Worm (Caenorhabditis elegans) whole organism, L1 larva: ENCODE measurements around the gene M106.2.

ENCODE experiments used
- ama-1 ChIP-seq: fragments of 150-350 bp; optimal IDR thresholded peaks from 2 replicates; lab custom pipeline; 2014
- dsc-1 ChIP-seq: sonication (generic microtip); optimal IDR thresholded peaks from 2 replicates; lab custom pipeline; 2016; ENCODE audit warnings: mild to moderate bottlenecking, missing genetic modification characterization, missing compliant biosample characterization
- elt-2 ChIP-seq: sonication (generic microtip); optimal IDR thresholded peaks from 2 replicates; lab custom pipeline; 2016; ENCODE audit warnings: missing genetic modification characterization, mild to moderate bottlenecking, inconsistent platforms, missing compliant biosample characterization, missing genetic modification reagents
- mep-1 ChIP-seq: fragments of 150-350 bp; optimal IDR thresholded peaks from 2 replicates; lab custom pipeline; 2014; ENCODE audit warnings: missing biosample characterization, missing genetic modification characterization
- nhr-76 ChIP-seq: sonication (generic microtip); optimal IDR thresholded peaks from 2 replicates; lab custom pipeline; 2017; ENCODE audit warnings: missing biosample characterization, missing genetic modification characterization
- unc-98 ChIP-seq: fragments of 200-800 bp; sonication (Bioruptor generic); IDR thresholded peaks from 2 replicates; pipeline ENCODE4 v1.3.6; 2022; ENCODE audit warnings: missing genetic modification characterization, missing compliant biosample characterization

DNA sequence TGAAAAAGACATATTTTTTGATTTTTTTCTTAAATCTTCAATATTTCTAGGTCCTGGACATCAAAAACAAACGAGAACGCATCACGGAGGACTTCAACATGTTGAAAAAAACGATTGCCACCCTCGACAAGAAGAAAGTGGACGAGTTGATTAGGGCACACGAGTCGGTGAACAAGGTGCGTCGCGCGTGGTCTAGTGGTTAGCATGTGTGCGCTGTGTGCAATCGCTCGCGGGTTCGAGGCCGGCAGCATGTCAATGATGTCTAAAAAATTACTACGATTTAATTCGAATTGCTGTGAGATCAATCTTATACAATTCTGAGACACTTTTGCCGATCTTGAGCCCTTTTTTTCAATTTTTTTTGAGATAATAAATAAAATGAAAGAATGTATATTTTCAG, 9.7 kb downstream of the M106.2 start:
- TF ChIP-seq dsc-1 (tag; lab: Kevin White, UChicago) (peak; percentile 88), mep-1 (tag; lab: Kevin White, UChicago) (peak; percentile 82), elt-2 (tag; lab: Kevin White, UChicago) (peak; percentile 55), nhr-76 (peak; percentile 20), unc-98 (GFP tag; lab: Robert Waterston, UW) (0 out of 2 replicates have a peak, but pooled peaks have one; percentile 25), ama-1 (no peak)
